Worm (Caenorhabditis elegans) whole organism, midembryonic: ENCODE data around the gene T01B10.5.

Experiments used
- klf-2 ChIP-seq: fragments of 200-800 bp; sonication (Bioruptor generic); conservative IDR thresholded peaks from 2 replicates; pipeline ENCODE4 v1.3.6; 2022; ENCODE audit warnings: missing genetic modification reagents, missing genetic modification characterization, missing compliant biosample characterization
- med-1 ChIP-seq: sonication (generic microtip); optimal IDR thresholded peaks from 2 replicates; lab custom pipeline; 2017; ENCODE audit warnings: missing genetic modification characterization, mild to moderate bottlenecking, missing compliant biosample characterization, antibody characterized with exemption, missing genetic modification reagents; ENCODE audit not compliant: insufficient read depth

ce11 chrX:8536791-8537190 is 41.7 kb downstream of the T01B10.5 start, which contains the start of gene nspc-3:
- TF ChIP-seq klf-2 (GFP tag; lab: Robert Waterston, UW) (no peak), med-1 (GFP tag; lab: Kevin White, UChicago) (no peak)
